Worm (Caenorhabditis elegans) whole organism, young adult: ENCODE results near the gene F13A2.9.

Experiments
- T26A5.8 ChIP-seq: sonication (generic microtip); optimal IDR thresholded peaks from 2 replicates; lab custom pipeline; 2016; ENCODE audit warnings: missing genetic modification characterization, missing compliant biosample characterization
- rcor-1 ChIP-seq: fragments of 200-800 bp; sonication (Bioruptor generic); IDR thresholded peaks from 2 replicates; pipeline ENCODE4 v1.3.6; 2022; ENCODE audit warnings: missing genetic modification reagents, missing genetic modification characterization, missing compliant biosample characterization

DNA sequence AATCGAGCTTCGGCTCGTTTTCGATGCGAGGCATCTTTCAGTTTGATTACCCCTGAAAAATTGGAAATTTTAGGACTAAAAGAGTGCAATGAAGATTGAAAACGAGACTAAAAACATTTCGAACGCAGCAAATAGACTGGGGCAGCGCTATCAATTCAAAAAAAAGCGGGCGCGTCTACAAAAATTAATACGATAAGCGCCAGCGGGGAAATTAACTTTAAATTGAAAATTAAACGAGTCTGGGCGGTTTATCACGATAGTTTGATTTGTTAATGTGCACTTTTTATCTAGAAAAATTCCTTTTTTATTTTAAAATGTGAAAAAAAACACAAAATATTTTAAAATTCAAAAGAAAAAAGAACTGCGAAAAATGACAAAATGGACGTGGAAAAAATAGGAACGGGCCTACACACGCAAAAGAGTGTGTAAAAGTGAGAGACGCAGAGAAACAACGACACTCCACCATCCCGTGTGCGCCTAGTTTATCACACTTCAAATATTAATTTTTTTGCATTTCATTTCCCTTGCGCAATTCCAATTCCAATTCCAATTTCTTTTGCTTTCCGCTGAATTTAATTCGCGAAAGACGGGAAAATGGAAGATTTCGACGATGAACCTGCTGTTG lies 15.9 kb downstream of the F13A2.9 start, which contains the start of the genes gmpr-1 and fipp-1:
- no peak for TF ChIP-seq T26A5.8 (tag; lab: Kevin White, UChicago)
- TF ChIP-seq rcor-1 (GFP tag; lab: Robert Waterston, UW) = no peak
